Fruit fly (Drosophila melanogaster) whole organism, pupa: ENCODE data around the gene PQBP1.

Experiments
- CG14655 ChIP-seq: fragments of 200-800 bp; sonication (Bioruptor generic); optimal IDR thresholded peaks from 3 replicates; lab custom pipeline; 2017; ENCODE audit warnings: mild to moderate bottlenecking, missing biosample characterization, missing genetic modification reagents, missing genetic modification characterization
- Snoo ChIP-seq: fragments of 200-800 bp; sonication (Bioruptor generic); optimal IDR thresholded peaks from 3 replicates; lab custom pipeline; 2017; ENCODE audit warnings: missing biosample characterization, mild to moderate bottlenecking, missing genetic modification characterization, inconsistent platforms
- fd96Ca ChIP-seq: fragments of 200-800 bp; sonication (Bioruptor generic); IDR thresholded peaks from 3 replicates; pipeline ENCODE4 v1.3.6; 2022; ENCODE audit warnings: missing biosample characterization, missing genetic modification characterization

- TF ChIP-seq Snoo (tag; lab: Kevin White, UChicago) (peak; percentile 55), CG14655 (GFP tag; lab: Kevin White, UChicago) (no peak), fd96Ca (GFP tag; lab: Robert Waterston, UW) (0 out of 3 replicates have a peak, but pooled peaks have one; percentile 35)
Measured at dm6 chr3R:25027281-25028219, 38.0 kb upstream of the PQBP1 start.
